Worm (Caenorhabditis elegans) whole organism, L4/young adult: Measurements from ENCODE around the gene Y113G7B.27.

Experiments used
- W03F9.2 ChIP-seq: fragments of 150-350 bp; optimal IDR thresholded peaks from 2 replicates; lab custom pipeline; 2014; ENCODE audit warnings: missing biosample characterization, missing genetic modification characterization
- dao-5 ChIP-seq: sonication (generic microtip); optimal IDR thresholded peaks from 2 replicates; lab custom pipeline; 2016; ENCODE audit warnings: missing genotype, missing genetic modification characterization, moderate library complexity, missing compliant biosample characterization

DNA sequence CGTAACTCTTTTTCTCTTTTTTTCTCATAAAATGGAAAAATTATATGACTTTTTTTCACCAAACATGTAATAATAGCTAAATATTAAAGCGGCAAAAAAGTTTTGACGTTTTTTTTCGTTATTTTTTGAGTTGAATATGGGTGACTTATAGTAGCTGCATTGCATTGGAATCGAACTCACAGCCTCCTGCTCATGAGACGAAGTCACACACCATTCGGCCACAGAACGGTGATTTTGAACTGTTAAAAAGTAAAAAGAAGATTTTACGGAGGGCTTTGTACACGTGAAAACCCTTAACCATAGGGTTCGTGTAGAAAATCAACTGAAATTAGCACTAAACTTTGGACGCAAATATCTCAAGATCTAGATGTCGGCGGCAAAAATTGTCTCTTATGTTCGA lies 40.8 kb upstream of the Y113G7B.27 start:
- no peak for TF ChIP-seq dao-5 (tag; lab: Kevin White, UChicago)
- TF ChIP-seq W03F9.2 (tag; lab: Kevin White, UChicago): no peak
